Worm (Caenorhabditis elegans) whole organism, young adult: ENCODE data around the gene Y42H9AR.4.
A peak's percentile ranks its signal among the peaks of the same experiment; 100 is the strongest.

Source experiments
- F22D6.2 ChIP-seq: sonication (generic microtip); optimal IDR thresholded peaks from 2 replicates; lab custom pipeline; 2016; ENCODE audit warnings: mild to moderate bottlenecking, missing genetic modification characterization, missing compliant biosample characterization
- F23B12.7 ChIP-seq: sonication (generic microtip); optimal IDR thresholded peaks from 2 replicates; lab custom pipeline; 2017; ENCODE audit warnings: missing genetic modification characterization, mild to moderate bottlenecking, missing compliant biosample characterization, antibody characterized with exemption, moderate library complexity; ENCODE audit not compliant: insufficient read depth
- K11D2.4 ChIP-seq: fragments of 200-800 bp; sonication (Bioruptor generic); IDR thresholded peaks from 2 replicates; pipeline ENCODE4 v1.3.6; 2022; ENCODE audit warnings: missing genetic modification reagents, missing genetic modification characterization, missing compliant biosample characterization
- ZK185.1 ChIP-seq: sonication (generic microtip); optimal IDR thresholded peaks from 2 replicates; lab custom pipeline; 2016; ENCODE audit warnings: mild to moderate bottlenecking, missing genetic modification characterization, missing compliant biosample characterization; ENCODE audit not compliant: poor library complexity, severe bottlenecking
- aptf-3 ChIP-seq: fragments of 200-800 bp; sonication (Bioruptor generic); IDR thresholded peaks from 2 replicates; pipeline ENCODE4 v1.3.6; 2022; ENCODE audit warnings: missing genetic modification characterization, missing compliant biosample characterization
- attf-5 ChIP-seq: fragments of 200-800 bp; sonication (Bioruptor generic); optimal IDR thresholded peaks from 2 replicates; lab custom pipeline; 2018; ENCODE audit warnings: mild to moderate bottlenecking, missing genetic modification characterization, missing compliant biosample characterization
- bed-2 ChIP-seq: fragments of 200-800 bp; sonication (Bioruptor generic); IDR thresholded peaks from 2 replicates; pipeline ENCODE4 v1.3.6; 2022; ENCODE audit warnings: missing genetic modification reagents, missing genetic modification characterization, missing compliant biosample characterization
- cebp-1 ChIP-seq, 2 experiments: fragments of 200-800 bp in 1 of 2; sonication (Bioruptor generic) in 1 of 2; sonication (generic microtip) in 1 of 2; IDR thresholded peaks in 1 of 2; optimal IDR thresholded peaks in 1 of 2; 2 replicates each; pipeline versions ENCODE4 v1.3.6 to Lab custom; 2017 to 2022; ENCODE audit warnings: missing compliant biosample characterization in 2 of 2, missing genetic modification characterization in 2 of 2, mild to moderate bottlenecking in 1 of 2, missing genetic modification reagents in 1 of 2, moderate library complexity in 1 of 2
- cebp-2 ChIP-seq: fragments of 200-800 bp; sonication (Bioruptor generic); IDR thresholded peaks from 2 replicates; pipeline ENCODE4 v1.3.6; 2022; ENCODE audit warnings: missing genetic modification characterization, missing compliant biosample characterization
- ceh-27 ChIP-seq: fragments of 200-800 bp; sonication (Bioruptor generic); optimal IDR thresholded peaks from 2 replicates; lab custom pipeline; 2018; ENCODE audit warnings: mild to moderate bottlenecking, missing genetic modification characterization, moderate library complexity, missing compliant biosample characterization
- ceh-40 ChIP-seq: fragments of 200-800 bp; sonication (Bioruptor generic); IDR thresholded peaks from 2 replicates; pipeline ENCODE4 v1.3.6; 2022; ENCODE audit warnings: missing genetic modification characterization, missing compliant biosample characterization
- ceh-79 ChIP-seq: sonication (generic microtip); optimal IDR thresholded peaks from 2 replicates; lab custom pipeline; 2017; ENCODE audit warnings: mild to moderate bottlenecking, missing genetic modification characterization, missing compliant biosample characterization
- chd-7 ChIP-seq: sonication (generic microtip); optimal IDR thresholded peaks from 2 replicates; lab custom pipeline; 2016; ENCODE audit warnings: mild to moderate bottlenecking, missing genetic modification characterization, moderate library complexity, missing compliant biosample characterization
- die-1 ChIP-seq: sonication (generic microtip); optimal IDR thresholded peaks from 2 replicates; lab custom pipeline; 2016; ENCODE audit warnings: missing genotype, mild to moderate bottlenecking, missing genetic modification characterization, missing compliant biosample characterization
- dpl-1 ChIP-seq: fragments of 150-350 bp; optimal IDR thresholded peaks from 2 replicates; lab custom pipeline; 2014; ENCODE audit warnings: missing biosample characterization, missing genetic modification reagents, missing genetic modification characterization
- efl-1 ChIP-seq: fragments of 150-350 bp; optimal IDR thresholded peaks from 2 replicates; lab custom pipeline; 2014; ENCODE audit warnings: missing biosample characterization, missing genetic modification reagents, missing genetic modification characterization
- egl-18 ChIP-seq: fragments of 200-800 bp; sonication (Bioruptor generic); IDR thresholded peaks from 2 replicates; pipeline ENCODE4 v1.3.6; 2022; ENCODE audit warnings: missing genetic modification reagents, missing genetic modification characterization, missing compliant biosample characterization
- ekl-4 ChIP-seq: fragments of 200-800 bp; sonication (Bioruptor generic); IDR thresholded peaks from 2 replicates; pipeline ENCODE4 v1.3.6; 2022; ENCODE audit warnings: missing genetic modification reagents, missing genetic modification characterization, missing compliant biosample characterization
- ets-4 ChIP-seq: fragments of 200-800 bp; sonication (Bioruptor generic); optimal IDR thresholded peaks from 2 replicates; lab custom pipeline; 2018; ENCODE audit warnings: mild to moderate bottlenecking, missing genetic modification characterization, missing compliant biosample characterization
- fkh-3 ChIP-seq: sonication (generic microtip); optimal IDR thresholded peaks from 2 replicates; lab custom pipeline; 2016; ENCODE audit warnings: mild to moderate bottlenecking, missing genetic modification characterization, missing compliant biosample characterization
- gei-17 ChIP-seq: fragments of 200-800 bp; sonication (Bioruptor generic); optimal IDR thresholded peaks from 2 replicates; lab custom pipeline; 2018; ENCODE audit warnings: mild to moderate bottlenecking, missing genetic modification characterization, missing compliant biosample characterization
- hrde-1 ChIP-seq: sonication (generic microtip); optimal IDR thresholded peaks from 2 replicates; lab custom pipeline; 2016; ENCODE audit warnings: missing genetic modification characterization, mild to moderate bottlenecking, missing compliant biosample characterization, moderate library complexity, missing genotype, missing genetic modification reagents, borderline replicate concordance
- lag-1 ChIP-seq: fragments of 200-800 bp; sonication (Bioruptor generic); IDR thresholded peaks from 2 replicates; pipeline ENCODE4 v1.3.6; 2022; ENCODE audit warnings: missing genetic modification reagents, missing genetic modification characterization, missing compliant biosample characterization
- let-607 ChIP-seq, 2 experiments: fragments of 200-800 bp in 1 of 2; sonication (Bioruptor generic) in 1 of 2; sonication (generic microtip) in 1 of 2; optimal IDR thresholded peaks; 2 replicates each; lab custom pipeline; 2016 to 2018; ENCODE audit warnings: mild to moderate bottlenecking in 2 of 2, missing compliant biosample characterization in 2 of 2, missing genetic modification characterization in 2 of 2, moderate library complexity in 2 of 2, missing genotype in 1 of 2
- lin-54 ChIP-seq: fragments of 200-800 bp; sonication (Bioruptor generic); optimal IDR thresholded peaks from 2 replicates; lab custom pipeline; 2018; ENCODE audit warnings: mild to moderate bottlenecking, missing genetic modification characterization, missing compliant biosample characterization
- lir-1 ChIP-seq: fragments of 200-800 bp; sonication (Bioruptor generic); conservative IDR thresholded peaks from 2 replicates; pipeline ENCODE4 v1.3.6; 2022; ENCODE audit warnings: missing genetic modification reagents, missing genetic modification characterization, missing compliant biosample characterization
- madf-3 ChIP-seq: fragments of 200-800 bp; sonication (Bioruptor generic); IDR thresholded peaks from 2 replicates; pipeline ENCODE4 v1.3.6; 2022; ENCODE audit warnings: missing genetic modification reagents, missing genetic modification characterization, missing compliant biosample characterization
- nhr-80 ChIP-seq: sonication (generic microtip); optimal IDR thresholded peaks from 2 replicates; lab custom pipeline; 2016; ENCODE audit warnings: missing genetic modification characterization, missing compliant biosample characterization
- sea-2 ChIP-seq: fragments of 200-800 bp; sonication (Bioruptor generic); IDR thresholded peaks from 2 replicates; pipeline ENCODE4 v1.3.6; 2022; ENCODE audit warnings: missing genetic modification characterization, missing compliant biosample characterization
- snpc-3.4 ChIP-seq: sonication (generic microtip); optimal IDR thresholded peaks from 2 replicates; lab custom pipeline; 2017; ENCODE audit warnings: missing genetic modification characterization, mild to moderate bottlenecking, missing compliant biosample characterization, antibody characterized with exemption, moderate library complexity, missing genotype, missing genetic modification reagents
- somi-1 ChIP-seq: fragments of 200-800 bp; sonication (Bioruptor generic); optimal IDR thresholded peaks from 2 replicates; lab custom pipeline; 2018; ENCODE audit warnings: mild to moderate bottlenecking, missing genetic modification characterization, missing compliant biosample characterization
- sptf-2 ChIP-seq: fragments of 200-800 bp; sonication (Bioruptor generic); optimal IDR thresholded peaks from 2 replicates; lab custom pipeline; 2018; ENCODE audit warnings: mild to moderate bottlenecking, missing genetic modification characterization, missing compliant biosample characterization
- unc-130 ChIP-seq: sonication (generic microtip); optimal IDR thresholded peaks from 2 replicates; lab custom pipeline; 2016; ENCODE audit warnings: missing genetic modification reagents, missing genetic modification characterization, missing compliant biosample characterization
- unc-62 ChIP-seq: fragments of 150-350 bp; optimal IDR thresholded peaks from 2 replicates; lab custom pipeline; 2014; ENCODE audit warnings: missing biosample characterization, missing genetic modification reagents, missing genetic modification characterization
- zfh-2 ChIP-seq: fragments of 200-800 bp; sonication (Bioruptor generic); conservative IDR thresholded peaks from 2 replicates; pipeline ENCODE4 v1.3.6; 2022; ENCODE audit warnings: missing genetic modification reagents, missing genetic modification characterization, missing compliant biosample characterization
- ztf-22 ChIP-seq: fragments of 200-800 bp; sonication (Bioruptor generic); optimal IDR thresholded peaks from 2 replicates; lab custom pipeline; 2018; ENCODE audit warnings: mild to moderate bottlenecking, missing genetic modification characterization, moderate library complexity, missing compliant biosample characterization
- ztf-25 ChIP-seq: fragments of 200-800 bp; sonication (Bioruptor generic); IDR thresholded peaks from 2 replicates; pipeline ENCODE4 v1.3.6; 2022; ENCODE audit warnings: missing genetic modification reagents, missing genetic modification characterization, missing compliant biosample characterization

The Y42H9AR.4 gene

DNA sequence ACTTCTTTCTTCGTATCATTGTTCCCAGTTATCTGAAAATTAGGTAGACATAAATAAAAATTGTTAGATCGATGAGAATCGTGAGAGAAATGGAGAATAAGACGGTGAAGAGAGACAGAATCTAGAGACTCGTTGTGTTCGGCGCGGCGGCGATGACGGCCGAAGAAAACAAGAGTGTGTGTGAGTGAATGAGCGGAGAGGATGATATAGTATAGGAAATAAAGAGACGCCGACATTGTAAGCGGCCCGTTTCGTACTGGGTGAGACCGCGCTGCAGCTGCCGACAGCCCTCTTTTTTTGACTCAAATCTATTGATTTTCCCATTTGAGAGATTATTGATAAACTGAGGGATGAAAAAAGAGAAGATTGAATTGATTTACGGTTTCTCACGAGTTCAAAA lies at the start of gene Y42H9AR.4 (continued):
- TF ChIP-seq cebp-2 (GFP tag; lab: Robert Waterston, UW) (no peak), egl-18 (no peak), nhr-80 (peak; percentile 12), let-607 (tag; optimal IDR thresholded peaks at IDR 0.05; lab: Kevin White, UChicago) (peak in 1 of 2 experiments; percentile 12), madf-3 (GFP tag; lab: Robert Waterston, UW) (no peak), sea-2 (GFP tag; lab: Robert Waterston, UW) (no peak), ets-4 (GFP tag; lab: Kevin White, UChicago) (no peak), attf-5 (GFP tag; lab: Kevin White, UChicago) (peak; percentile 30), gei-17 (GFP tag; lab: Kevin White, UChicago) (no peak)

DNA sequence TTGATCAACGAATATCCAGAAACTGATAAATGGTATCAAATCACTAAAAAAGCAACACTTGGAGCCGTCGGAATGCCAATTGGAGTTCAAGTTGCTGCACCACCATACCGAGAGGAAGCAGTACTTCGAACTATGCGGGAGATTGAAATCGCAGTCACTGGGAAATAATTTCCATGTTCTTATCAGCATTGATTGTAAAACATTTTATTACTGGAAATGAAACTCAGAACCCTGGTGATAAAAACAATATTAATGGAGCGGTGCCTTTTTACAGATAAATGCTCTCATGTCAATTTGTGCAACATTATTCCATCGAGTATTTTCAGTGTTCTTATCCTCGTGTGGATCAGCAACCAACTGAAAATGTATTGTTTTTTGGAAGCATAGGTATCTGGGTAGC lies 49.8 kb upstream of the Y42H9AR.4 start:
- TF ChIP-seq nhr-80 (peak; percentile 41), ceh-79 (tag; lab: Kevin White, UChicago) (no peak)

- TF ChIP-seq somi-1 (GFP tag; lab: Kevin White, UChicago), result no peak
- TF ChIP-seq sptf-2, result no peak
- TF ChIP-seq unc-130 (GFP tag; lab: Kevin White, UChicago), result no peak
- no peak for TF ChIP-seq ceh-40 (GFP tag; lab: Robert Waterston, UW)
- TF ChIP-seq ztf-22 (GFP tag; lab: Kevin White, UChicago), result no peak
- no peak for TF ChIP-seq chd-7
- no peak for TF ChIP-seq K11D2.4 (GFP tag; lab: Robert Waterston, UW)
- no peak for TF ChIP-seq bed-2
- no peak for TF ChIP-seq efl-1 (GFP tag; lab: Kevin White, UChicago)
- no peak for TF ChIP-seq aptf-3 (GFP tag; lab: Robert Waterston, UW)
- no peak for TF ChIP-seq hrde-1 (tag; lab: Kevin White, UChicago)
- TF ChIP-seq cebp-1 (GFP tag; IDR thresholded peaks at IDR 0.05; lab: Robert Waterston, UW), result no peak
- TF ChIP-seq cebp-1 (tag; optimal IDR thresholded peaks at IDR 0.05; lab: Kevin White, UChicago), result no peak
These were observed 48.0 kb upstream of the Y42H9AR.4 start for ce11 chrIV:8159995-8160394.

- TF ChIP-seq zfh-2 (GFP tag; lab: Robert Waterston, UW) (no peak), die-1 (tag; lab: Kevin White, UChicago) (no peak), ztf-25 (GFP tag; lab: Robert Waterston, UW) (no peak), F22D6.2 (tag; lab: Kevin White, UChicago) (no peak), ZK185.1 (tag; lab: Kevin White, UChicago) (no peak), lin-54 (no peak), lir-1 (GFP tag; lab: Robert Waterston, UW) (no peak), snpc-3.4 (tag; lab: Kevin White, UChicago) (no peak)
These were observed 47.1 kb upstream of the Y42H9AR.4 start, which contains the start of gene faah-1 for ce11 chrIV:8159087-8159486. TSS of gene faah-1 (plus strand) at chrIV:8159387.

ce11 chrIV:8157161-8157560 lies 45.1 kb upstream of the Y42H9AR.4 start, which contains the start of gene B0218.5:
TSS of gene B0218.5 (minus strand) at chrIV:8157261.
- TF ChIP-seq fkh-3 (no peak), ekl-4 (no peak), snpc-3.4 (tag; lab: Kevin White, UChicago) (no peak), madf-3 (GFP tag; lab: Robert Waterston, UW) (no peak), lag-1 (GFP tag; lab: Robert Waterston, UW) (no peak), somi-1 (GFP tag; lab: Kevin White, UChicago) (no peak), dpl-1 (no peak), ceh-27 (GFP tag; lab: Kevin White, UChicago) (no peak), F23B12.7 (tag; lab: Kevin White, UChicago) (no peak), unc-62 (GFP tag; lab: Kevin White, UChicago) (no peak)
